Fruit fly (Drosophila melanogaster) whole organism, pupa: ENCODE measurements around the gene CG9106.

Source experiments
- CG10348 ChIP-seq: fragments of 200-800 bp; sonication (Bioruptor generic); IDR thresholded peaks from 2 replicates; pipeline ENCODE4 v1.3.6; 2022; ENCODE audit warnings: missing biosample characterization, missing genetic modification characterization
- CG12605 ChIP-seq: fragments of 200-800 bp; sonication (Bioruptor generic); IDR thresholded peaks from 2 replicates; pipeline ENCODE4 v1.3.6; 2022; ENCODE audit warnings: missing biosample characterization, missing genetic modification characterization
- CG13204 ChIP-seq: fragments of 200-800 bp; sonication (Bioruptor generic); optimal IDR thresholded peaks from 2 replicates; lab custom pipeline; 2018; ENCODE audit warnings: missing biosample characterization, mild to moderate bottlenecking, missing genetic modification characterization, moderate library complexity
- CG14655 ChIP-seq: fragments of 200-800 bp; sonication (Bioruptor generic); optimal IDR thresholded peaks from 3 replicates; lab custom pipeline; 2017; ENCODE audit warnings: mild to moderate bottlenecking, missing biosample characterization, missing genetic modification reagents, missing genetic modification characterization
- CG15710 ChIP-seq: fragments of 200-800 bp; sonication (Bioruptor generic); optimal IDR thresholded peaks from 2 replicates; lab custom pipeline; 2018; ENCODE audit warnings: missing biosample characterization, mild to moderate bottlenecking, missing genetic modification characterization, moderate library complexity
- CG17806 ChIP-seq: fragments of 200-800 bp; sonication (Bioruptor generic); optimal IDR thresholded peaks from 2 replicates; lab custom pipeline; 2018; ENCODE audit warnings: missing biosample characterization, mild to moderate bottlenecking, missing genetic modification characterization, moderate library complexity
- CG32121 ChIP-seq: fragments of 200-800 bp; sonication (Bioruptor generic); IDR thresholded peaks from 2 replicates; pipeline ENCODE4 v1.3.6; 2022; ENCODE audit warnings: missing biosample characterization, missing genetic modification characterization
- CG4496 ChIP-seq: fragments of 200-800 bp; sonication (Bioruptor generic); IDR thresholded peaks from 3 replicates; pipeline ENCODE4 v1.3.6; 2022; ENCODE audit warnings: missing biosample characterization, missing genetic modification characterization
- CG8159 ChIP-seq: fragments of 200-800 bp; sonication (Bioruptor generic); optimal IDR thresholded peaks from 3 replicates; lab custom pipeline; 2018; ENCODE audit warnings: missing biosample characterization, mild to moderate bottlenecking, missing genetic modification characterization, moderate library complexity
- CG8301 ChIP-seq: fragments of 200-800 bp; sonication (Bioruptor generic); optimal IDR thresholded peaks from 2 replicates; lab custom pipeline; 2018; ENCODE audit warnings: missing biosample characterization, mild to moderate bottlenecking, missing genetic modification characterization
- CG9948 ChIP-seq: fragments of 200-800 bp; sonication (Bioruptor generic); optimal IDR thresholded peaks from 2 replicates; lab custom pipeline; 2018; ENCODE audit warnings: missing biosample characterization, mild to moderate bottlenecking, missing genetic modification characterization, moderate library complexity
- D1 ChIP-seq: fragments of 200-800 bp; sonication (Bioruptor generic); optimal IDR thresholded peaks from 2 replicates; lab custom pipeline; 2018; ENCODE audit warnings: missing biosample characterization, mild to moderate bottlenecking, missing genetic modification characterization, moderate library complexity
- EcR ChIP-seq: fragments of 200-800 bp; sonication (Bioruptor generic); optimal IDR thresholded peaks from 3 replicates; lab custom pipeline; 2019; ENCODE audit warnings: missing biosample characterization, missing genetic modification characterization, mild to moderate bottlenecking, moderate library complexity, missing genetic modification reagents
- Ets98B ChIP-seq: fragments of 200-800 bp; sonication (Bioruptor generic); IDR thresholded peaks from 2 replicates; pipeline ENCODE4 v1.3.6; 2022; ENCODE audit warnings: missing biosample characterization, missing genetic modification characterization
- Pif1A ChIP-seq: fragments of 200-800 bp; sonication (Bioruptor generic); optimal IDR thresholded peaks from 3 replicates; lab custom pipeline; 2016; ENCODE audit warnings: missing biosample characterization, missing genetic modification characterization
- Pif1B ChIP-seq: fragments of 200-800 bp; sonication (Bioruptor generic); optimal IDR thresholded peaks from 3 replicates; lab custom pipeline; 2016; ENCODE audit warnings: missing biosample characterization, missing genetic modification characterization
- Snoo ChIP-seq: fragments of 200-800 bp; sonication (Bioruptor generic); optimal IDR thresholded peaks from 3 replicates; lab custom pipeline; 2017; ENCODE audit warnings: missing biosample characterization, mild to moderate bottlenecking, missing genetic modification characterization, inconsistent platforms
- fd96Ca ChIP-seq: fragments of 200-800 bp; sonication (Bioruptor generic); IDR thresholded peaks from 3 replicates; pipeline ENCODE4 v1.3.6; 2022; ENCODE audit warnings: missing biosample characterization, missing genetic modification characterization
- gl ChIP-seq: fragments of 200-800 bp; sonication (Bioruptor generic); optimal IDR thresholded peaks from 2 replicates; lab custom pipeline; 2018; ENCODE audit warnings: missing biosample characterization, mild to moderate bottlenecking, missing genetic modification characterization
- rn ChIP-seq: fragments of 200-800 bp; sonication (Bioruptor generic); IDR thresholded peaks from 2 replicates; pipeline ENCODE4 v1.3.6; 2022; ENCODE audit warnings: missing biosample characterization, missing genetic modification characterization

The CG9106 gene

DNA sequence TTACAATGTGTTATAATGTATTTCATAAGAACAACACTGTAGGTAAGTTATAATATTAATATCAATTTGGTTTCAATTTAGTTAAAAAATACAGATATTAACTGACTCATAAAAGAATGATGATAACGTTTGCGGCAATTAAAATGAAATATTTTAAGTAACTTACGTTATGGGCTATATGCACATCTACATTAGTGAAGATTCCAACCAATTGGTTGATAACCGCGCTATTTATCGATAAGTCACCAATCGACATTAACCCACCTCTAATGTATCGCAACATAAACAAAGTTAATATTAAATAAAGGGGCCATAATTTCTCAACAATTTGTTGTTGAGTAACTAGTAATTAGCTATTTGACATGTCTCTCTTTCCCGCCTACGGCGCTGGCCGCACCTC, 20.6 kb upstream of the CG9106 start, which contains the start of gene CG5877:
TSS of gene CG5877 (plus strand) at position 238 of the 400 bp plus-strand sequence.
- TF ChIP-seq Ets98B (GFP tag; lab: Robert Waterston, UW) (no peak), D1 (tag; lab: Kevin White, UChicago) (no peak), CG14655 (GFP tag; lab: Kevin White, UChicago) (no peak), CG32121 (GFP tag; lab: Robert Waterston, UW) (no peak), EcR (GFP tag; lab: Kevin White, UChicago) (no peak), CG17806 (tag; lab: Kevin White, UChicago) (no peak), CG9948 (tag; lab: Kevin White, UChicago) (no peak), Pif1B (GFP tag; lab: Kevin White, UChicago) (no peak), CG4496 (GFP tag; lab: Robert Waterston, UW) (no peak), CG15710 (tag; lab: Kevin White, UChicago) (no peak), CG13204 (no peak), gl (tag; lab: Kevin White, UChicago) (no peak), rn (GFP tag; lab: Robert Waterston, UW) (no peak)

dm6 chrX:15259295-15259694, 12.9 kb downstream of the CG9106 start:
- TF ChIP-seq CG9948 (tag; lab: Kevin White, UChicago): no peak
- no peak for TF ChIP-seq gl (tag; lab: Kevin White, UChicago)
- no peak for TF ChIP-seq CG14655 (GFP tag; lab: Kevin White, UChicago)
- no peak for TF ChIP-seq CG17806 (tag; lab: Kevin White, UChicago)
- no peak for TF ChIP-seq CG12605 (GFP tag; lab: Robert Waterston, UW)
- no peak for TF ChIP-seq fd96Ca (GFP tag; lab: Robert Waterston, UW)
- TF ChIP-seq CG4496 (GFP tag; lab: Robert Waterston, UW): no peak
- TF ChIP-seq CG15710 (tag; lab: Kevin White, UChicago): no peak
- no peak for TF ChIP-seq rn (GFP tag; lab: Robert Waterston, UW)
- no peak for TF ChIP-seq D1 (tag; lab: Kevin White, UChicago)
- no peak for TF ChIP-seq Pif1A (GFP tag; lab: Kevin White, UChicago)
- no peak for TF ChIP-seq CG32121 (GFP tag; lab: Robert Waterston, UW)
- TF ChIP-seq Pif1B (GFP tag; lab: Kevin White, UChicago): no peak
- no peak for TF ChIP-seq CG8301
- no peak for TF ChIP-seq EcR (GFP tag; lab: Kevin White, UChicago)
- no peak for TF ChIP-seq CG13204
- TF ChIP-seq Ets98B (GFP tag; lab: Robert Waterston, UW): no peak
- no peak for TF ChIP-seq CG8159 (tag; lab: Kevin White, UChicago)

dm6 chrX:15244813-15245212, 27.4 kb downstream of the CG9106 start, which contains the start of gene PPYR1:
Gene PPYR1 (minus strand): TSS chrX:15244913.
- no peak for TF ChIP-seq rn (GFP tag; lab: Robert Waterston, UW)
- TF ChIP-seq Snoo (tag; lab: Kevin White, UChicago): no peak
- no peak for TF ChIP-seq Pif1A (GFP tag; lab: Kevin White, UChicago)
- no peak for TF ChIP-seq EcR (GFP tag; lab: Kevin White, UChicago)
- no peak for TF ChIP-seq CG10348
- TF ChIP-seq D1 (tag; lab: Kevin White, UChicago): no peak
- no peak for TF ChIP-seq fd96Ca (GFP tag; lab: Robert Waterston, UW)

DNA sequence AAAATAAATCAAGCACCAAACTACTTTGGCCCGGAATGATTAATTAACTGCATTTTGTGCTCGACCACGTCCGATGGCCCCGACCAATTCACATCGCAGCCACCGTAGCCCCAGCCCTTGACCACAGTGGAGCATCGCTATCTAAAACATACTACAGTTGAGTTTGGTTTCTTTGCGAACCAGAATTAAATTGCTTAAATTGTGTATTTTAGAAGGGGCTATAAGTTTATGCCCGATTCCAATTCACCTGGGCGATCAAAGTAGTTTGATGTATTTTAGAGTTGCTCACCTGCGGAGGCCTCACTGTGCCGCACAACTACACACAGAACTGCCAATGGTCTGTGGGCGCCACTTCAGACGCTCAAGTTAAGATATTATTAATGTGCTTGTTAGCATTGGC, 37.0 kb downstream of the CG9106 start:
- TF ChIP-seq EcR (GFP tag; lab: Kevin White, UChicago): no peak
- TF ChIP-seq gl (tag; lab: Kevin White, UChicago): no peak
- no peak for TF ChIP-seq CG17806 (tag; lab: Kevin White, UChicago)
- TF ChIP-seq Ets98B (GFP tag; lab: Robert Waterston, UW): no peak
- no peak for TF ChIP-seq rn (GFP tag; lab: Robert Waterston, UW)
- TF ChIP-seq Pif1A (GFP tag; lab: Kevin White, UChicago): no peak
- TF ChIP-seq D1 (tag; lab: Kevin White, UChicago): no peak

- TF ChIP-seq Pif1A (GFP tag; lab: Kevin White, UChicago) (no peak), Snoo (tag; lab: Kevin White, UChicago) (no peak), gl (tag; lab: Kevin White, UChicago) (no peak), Pif1B (GFP tag; lab: Kevin White, UChicago) (no peak), CG15710 (tag; lab: Kevin White, UChicago) (no peak), CG13204 (no peak), CG9948 (tag; lab: Kevin White, UChicago) (no peak), CG14655 (GFP tag; lab: Kevin White, UChicago) (no peak)
- TF ChIP-seq, all 21 proteins: peak for 0
These were observed 42.4 kb downstream of the CG9106 start, which contains the start of gene CG9101 for dm6 chrX:15229775-15230174. Gene CG9101 (minus strand): TSS chrX:15229875.

- TF ChIP-seq Snoo (tag; lab: Kevin White, UChicago) (no peak), CG32121 (GFP tag; lab: Robert Waterston, UW) (no peak), CG17806 (tag; lab: Kevin White, UChicago) (no peak), fd96Ca (GFP tag; lab: Robert Waterston, UW) (no peak)
These were observed 48.7 kb downstream of the CG9106 start, which contains the start of gene CG43076 for dm6 chrX:15223482-15223881. Gene CG43076 (minus strand): TSS chrX:15223582.

DNA sequence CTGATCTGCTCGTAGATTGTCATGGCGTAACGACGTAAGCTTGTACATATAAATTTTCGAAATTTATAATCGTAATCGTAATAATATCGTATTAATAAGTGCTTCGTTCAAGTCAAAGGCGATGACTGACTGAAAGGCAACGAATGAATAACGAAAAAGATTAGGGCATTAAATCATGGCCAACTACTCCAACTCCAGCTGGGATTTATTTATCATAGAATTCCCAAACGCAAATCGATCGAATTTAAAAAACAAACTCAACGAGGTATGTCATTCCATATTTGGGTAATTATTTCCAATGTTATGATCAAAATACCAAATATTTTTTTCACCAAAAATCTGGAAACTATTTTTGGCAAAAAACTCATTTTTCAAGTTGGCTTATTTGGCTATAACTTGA, 51.1 kb downstream of the CG9106 start, which contains the start of gene CG43075:
TSS of gene CG43075 (minus strand) at position 101 of the 400 bp plus-strand sequence.
- no peak for TF ChIP-seq Pif1B (GFP tag; lab: Kevin White, UChicago)
- no peak for TF ChIP-seq CG13204
- TF ChIP-seq CG10348: no peak
- TF ChIP-seq Ets98B (GFP tag; lab: Robert Waterston, UW): no peak
- no peak for TF ChIP-seq EcR (GFP tag; lab: Kevin White, UChicago)
- no peak for TF ChIP-seq CG8159 (tag; lab: Kevin White, UChicago)
- no peak for TF ChIP-seq CG32121 (GFP tag; lab: Robert Waterston, UW)
- TF ChIP-seq D1 (tag; lab: Kevin White, UChicago): no peak
- no peak for TF ChIP-seq CG17806 (tag; lab: Kevin White, UChicago)
- TF ChIP-seq rn (GFP tag; lab: Robert Waterston, UW): no peak
- TF ChIP-seq CG15710 (tag; lab: Kevin White, UChicago): no peak
